Fruit fly (Drosophila melanogaster): ENCODE results near the gene Pkc98E.

Gene Pkc98E

dm6 chr3R:29082034-29082433, 43.1 kb downstream of the Pkc98E start (continued):
- TF ChIP-seq p53 (GFP tag; optimal IDR thresholded peaks at IDR 0.05) (no peak), crp (GFP tag; optimal IDR thresholded peaks at IDR 0.05) (no peak), CG7745 (tag; optimal IDR thresholded peaks at IDR 0.05) (no peak), sens-2 (GFP tag; IDR thresholded peaks at IDR 0.05) (no peak), Mrtf (GFP tag; IDR thresholded peaks at IDR 0.05) (no peak), B-H1 (GFP tag; IDR thresholded peaks at IDR 0.05) (no peak), HmgD (GFP tag; optimal IDR thresholded peaks at IDR 0.05) (no peak), CG15269 (tag; optimal IDR thresholded peaks at IDR 0.05) (no peak), Awh (GFP tag; IDR thresholded peaks at IDR 0.05) (no peak), CG4730 (GFP tag; IDR thresholded peaks at IDR 0.05) (no peak), chinmo (GFP tag; IDR thresholded peaks at IDR 0.05; ENCODE audit: partially characterized antibody) (0 out of 4 replicates have a peak, but pooled peaks have one; percentile 28), lbe (GFP tag; optimal IDR thresholded peaks at IDR 0.05) (no peak), NC2α (GFP tag; optimal IDR thresholded peaks at IDR 0.05) (no peak)

- TF ChIP-seq CG32767 (GFP tag; IDR thresholded peaks at IDR 0.05) = no peak
- 0 out of 3 replicates have a peak, but pooled peaks have one; percentile 28 for TF ChIP-seq CG16813 (GFP tag; IDR thresholded peaks at IDR 0.05; ENCODE audit: partially characterized antibody)
- TF ChIP-seq gem (tag; optimal IDR thresholded peaks at IDR 0.05) = peak; percentile 9
- peak; percentile 3 for TF ChIP-seq CG15601 (tag; optimal IDR thresholded peaks at IDR 0.05)
- peak; percentile 44 for TF ChIP-seq sens (GFP tag)
- TF ChIP-seq ken (GFP tag; IDR thresholded peaks at IDR 0.05) = 0 out of 3 replicates have a peak, but pooled peaks have one; percentile 21
- TF ChIP-seq kah (GFP tag; optimal IDR thresholded peaks at IDR 0.05) = no peak
- peak; percentile 5 for TF ChIP-seq grau (tag; optimal IDR thresholded peaks at IDR 0.05)
- no peak for TF ChIP-seq CG6854 (GFP tag; optimal IDR thresholded peaks at IDR 0.05)
- no peak for TF ChIP-seq CG10654 (GFP tag; optimal IDR thresholded peaks at IDR 0.05)
- no peak for TF ChIP-seq CG10147 (GFP tag; optimal IDR thresholded peaks at IDR 0.05)
- no peak for TF ChIP-seq ro (GFP tag; IDR thresholded peaks at IDR 0.05)
- peak; percentile 22 for TF ChIP-seq dmrt99B (tag; optimal IDR thresholded peaks at IDR 0.05)
- peak; percentile 83 for TF ChIP-seq CG4360 (GFP tag; IDR thresholded peaks at IDR 0.05)
- TF ChIP-seq Sry-β (GFP tag; optimal IDR thresholded peaks at IDR 0.05) = peak; percentile 79
- no peak for TF ChIP-seq Hr78 (GFP tag; optimal IDR thresholded peaks at IDR 0.05)
- peak; percentile 35; the same call in 1 of the 3 replicates for TF ChIP-seq row (GFP tag; IDR thresholded peaks at IDR 0.05)
- no peak for TF ChIP-seq CG2116 (GFP tag; optimal IDR thresholded peaks at IDR 0.05)
Measured at dm6 chr3R:29082511-29083296, 43.7 kb downstream of the Pkc98E start.

- 0 out of 3 replicates have a peak, but pooled peaks have one; percentile 38 for TF ChIP-seq so (GFP tag; IDR thresholded peaks at IDR 0.05)
- TF ChIP-seq Blimp-1 (GFP tag; optimal IDR thresholded peaks at IDR 0.05) = peak; percentile 34
- peak; percentile 13 for TF ChIP-seq Nf-YB (GFP tag; optimal IDR thresholded peaks at IDR 0.05)
- TF ChIP-seq lola (GFP tag; optimal IDR thresholded peaks at IDR 0.05) = peak in 1 of 3 experiments; percentile 8
- no peak for TF ChIP-seq fd96Cb (tag; optimal IDR thresholded peaks at IDR 0.05)
- TF ChIP-seq org-1 (GFP tag; optimal IDR thresholded peaks at IDR 0.05) = peak; percentile 13
- TF ChIP-seq CG31365 (tag; optimal IDR thresholded peaks at IDR 0.05) = peak; percentile 1
- TF ChIP-seq CG18262 (tag; optimal IDR thresholded peaks at IDR 0.05) = peak; percentile 26
- TF ChIP-seq CG13424 (tag; optimal IDR thresholded peaks at IDR 0.05) = no peak
- TF ChIP-seq MESR4 (GFP tag; optimal IDR thresholded peaks at IDR 0.05) = no peak
- peak; percentile 55 for TF ChIP-seq wek (GFP tag; optimal IDR thresholded peaks at IDR 0.05)
- TF ChIP-seq CG7987 (GFP tag; optimal IDR thresholded peaks at IDR 0.05) = peak; percentile 48
- TF ChIP-seq CG10979 (tag; optimal IDR thresholded peaks at IDR 0.05) = peak; percentile 1
Measured at dm6 chr3R:29083459-29084457, 44.8 kb downstream of the Pkc98E start.
